Fruit fly (Drosophila melanogaster) whole organism, embryonic: ENCODE results near the gene CG46412.

ENCODE experiments used
- Awh ChIP-seq: fragments of 200-800 bp; sonication (Bioruptor generic); IDR thresholded peaks from 2 replicates; pipeline ENCODE4, ENCODE4 v1.3.6; 2022; ENCODE audit warnings: missing biosample characterization, missing genetic modification characterization
- BEAF-32 ChIP-seq: fragments of 200-800 bp; sonication (Bioruptor generic); optimal IDR thresholded peaks from 3 replicates; lab custom pipeline; 2017; ENCODE audit warnings: missing biosample characterization, missing genetic modification characterization, mild to moderate bottlenecking, moderate library complexity, missing genetic modification reagents
- CG10431 ChIP-seq: fragments of 200-800 bp; sonication (Bioruptor generic); optimal IDR thresholded peaks from 3 replicates; lab custom pipeline; 2018; ENCODE audit warnings: missing biosample characterization, mild to moderate bottlenecking, missing genetic modification characterization
- CG10654 ChIP-seq: fragments of 200-800 bp; sonication (Bioruptor generic); optimal IDR thresholded peaks from 2 replicates; lab custom pipeline; 2016; ENCODE audit warnings: missing biosample characterization, missing genetic modification characterization
- CG13123 ChIP-seq: fragments of 200-800 bp; sonication (Bioruptor generic); optimal IDR thresholded peaks from 2 replicates; lab custom pipeline; 2016; ENCODE audit warnings: missing biosample characterization, missing genetic modification characterization
- CG14667 ChIP-seq: fragments of 200-800 bp; sonication (Bioruptor generic); IDR thresholded peaks from 2 replicates; pipeline ENCODE4 v1.3.6; 2022; ENCODE audit warnings: missing biosample characterization, missing genetic modification characterization
- CG14965 ChIP-seq: fragments of 200-800 bp; sonication (Bioruptor generic); optimal IDR thresholded peaks from 2 replicates; lab custom pipeline; 2016; ENCODE audit warnings: missing biosample characterization, missing genetic modification characterization, borderline replicate concordance
- CG15514 ChIP-seq: fragments of 200-800 bp; sonication (Bioruptor generic); optimal IDR thresholded peaks from 3 replicates; lab custom pipeline; 2017; ENCODE audit warnings: missing biosample characterization, missing genetic modification characterization, mild to moderate bottlenecking, moderate library complexity, missing genetic modification reagents
- CG1603 ChIP-seq: fragments of 200-800 bp; sonication (Bioruptor generic); optimal IDR thresholded peaks from 2 replicates; lab custom pipeline; 2019; ENCODE audit warnings: missing biosample characterization, mild to moderate bottlenecking, missing genetic modification characterization, moderate library complexity
- CG17912 ChIP-seq: fragments of 200-800 bp; sonication (Bioruptor generic); optimal IDR thresholded peaks from 2 replicates; lab custom pipeline; 2018; ENCODE audit warnings: missing biosample characterization, mild to moderate bottlenecking, missing genetic modification characterization
- CG2202 ChIP-seq: fragments of 200-800 bp; sonication (Bioruptor generic); optimal IDR thresholded peaks from 2 replicates; lab custom pipeline; 2018; ENCODE audit warnings: missing biosample characterization, mild to moderate bottlenecking, missing genetic modification characterization
- CG30020 ChIP-seq: fragments of 200-800 bp; optimal IDR thresholded peaks from 2 replicates; lab custom pipeline; 2019; ENCODE audit warnings: missing biosample characterization, mild to moderate bottlenecking, missing genetic modification characterization, moderate library complexity
- CG6254 ChIP-seq: fragments of 200-800 bp; sonication (Bioruptor generic); optimal IDR thresholded peaks from 3 replicates; lab custom pipeline; 2017; ENCODE audit warnings: mild to moderate bottlenecking, missing biosample characterization, missing genetic modification reagents, missing genetic modification characterization
- CG6791 ChIP-seq: fragments of 200-800 bp; sonication (Bioruptor generic); IDR thresholded peaks from 3 replicates; pipeline ENCODE4 v1.3.6; 2022; ENCODE audit warnings: missing biosample characterization, missing genetic modification characterization; ENCODE audit not compliant: partially characterized antibody
- CG7271 ChIP-seq: fragments of 200-800 bp; sonication (Bioruptor generic); optimal IDR thresholded peaks from 2 replicates; lab custom pipeline; 2018; ENCODE audit warnings: missing biosample characterization, mild to moderate bottlenecking, missing genetic modification characterization, moderate library complexity
- CG7786 ChIP-seq: fragments of 200-800 bp; sonication (Bioruptor generic); optimal IDR thresholded peaks from 2 replicates; lab custom pipeline; 2016; ENCODE audit warnings: missing biosample characterization, missing genetic modification characterization
- CG8924 ChIP-seq: fragments of 200-800 bp; optimal IDR thresholded peaks from 3 replicates; lab custom pipeline; 2019; ENCODE audit warnings: missing biosample characterization, mild to moderate bottlenecking, missing genetic modification characterization, moderate library complexity
- CG9817 ChIP-seq: fragments of 200-800 bp; sonication (Bioruptor generic); optimal IDR thresholded peaks from 2 replicates; lab custom pipeline; 2018; ENCODE audit warnings: missing biosample characterization, mild to moderate bottlenecking, missing genetic modification characterization, moderate library complexity
- Dref ChIP-seq: fragments of 200-800 bp; sonication (Bioruptor generic); IDR thresholded peaks from 2 replicates; pipeline ENCODE4 v1.3.6; 2022; ENCODE audit warnings: missing biosample characterization, missing genetic modification characterization
- ERR ChIP-seq: fragments of 200-800 bp; sonication (Bioruptor generic); optimal IDR thresholded peaks from 2 replicates; lab custom pipeline; 2016; ENCODE audit warnings: missing biosample characterization, missing genetic modification characterization
- H15 ChIP-seq: fragments of 200-800 bp; sonication (Bioruptor generic); IDR thresholded peaks from 3 replicates; pipeline ENCODE4 v1.3.6; 2022; ENCODE audit warnings: missing biosample characterization, missing genetic modification characterization
- HHEX ChIP-seq: fragments of 200-800 bp; sonication (Bioruptor generic); optimal IDR thresholded peaks from 3 replicates; lab custom pipeline; 2017; ENCODE audit warnings: missing biosample characterization, mild to moderate bottlenecking, missing genetic modification characterization, missing genetic modification reagents
- Meics ChIP-seq: fragments of 200-800 bp; sonication (Bioruptor generic); optimal IDR thresholded peaks from 2 replicates; lab custom pipeline; 2017; ENCODE audit warnings: missing biosample characterization, mild to moderate bottlenecking, missing genetic modification characterization
- NC2β ChIP-seq: fragments of 200-800 bp; sonication (Bioruptor generic); optimal IDR thresholded peaks from 2 replicates; lab custom pipeline; 2016; ENCODE audit warnings: missing biosample characterization, missing genetic modification characterization
- Neu2 ChIP-seq: fragments of 200-800 bp; sonication (Bioruptor generic); optimal IDR thresholded peaks from 3 replicates; lab custom pipeline; 2016; ENCODE audit warnings: missing biosample characterization, missing genetic modification characterization, borderline replicate concordance
- Opbp ChIP-seq: fragments of 200-800 bp; sonication (Bioruptor generic); IDR thresholded peaks from 3 replicates; pipeline ENCODE4 v1.3.6; 2022; ENCODE audit warnings: missing biosample characterization, missing genetic modification characterization; ENCODE audit not compliant: partially characterized antibody
- Stat92E ChIP-seq, 3 experiments: fragments of >200 bp in 2 of 3; fragments of 200-800 bp in 1 of 3; sonication (Bioruptor generic) in 1 of 3; optimal IDR thresholded peaks; 2 replicates each; lab custom pipeline; 2017 to 2019; ENCODE audit warnings: missing biosample characterization in 3 of 3, missing genetic modification characterization in 3 of 3, mild to moderate bottlenecking in 1 of 3, moderate library complexity in 1 of 3
- Usf ChIP-seq: fragments of 200-800 bp; sonication (Bioruptor generic); optimal IDR thresholded peaks from 2 replicates; lab custom pipeline; 2017; ENCODE audit warnings: missing genotype, missing biosample characterization, missing genetic modification characterization
- YL-1 ChIP-seq: fragments of 200-800 bp; sonication (Bioruptor generic); optimal IDR thresholded peaks from 3 replicates; lab custom pipeline; 2017; ENCODE audit warnings: missing biosample characterization, mild to moderate bottlenecking, missing genetic modification characterization
- ab ChIP-seq: fragments of 200-800 bp; sonication (Bioruptor generic); optimal IDR thresholded peaks from 2 replicates; lab custom pipeline; 2016; ENCODE audit warnings: missing biosample characterization, missing genetic modification characterization
- amos ChIP-seq: fragments of 200-800 bp; sonication (Bioruptor generic); IDR thresholded peaks from 2 replicates; pipeline ENCODE4 v1.3.6; 2022; ENCODE audit warnings: missing biosample characterization, missing genetic modification characterization; ENCODE audit not compliant: partially characterized antibody
- cato ChIP-seq: fragments of 200-800 bp; sonication (Bioruptor generic); optimal IDR thresholded peaks from 2 replicates; lab custom pipeline; 2016; ENCODE audit warnings: missing biosample characterization, missing genetic modification characterization, borderline replicate concordance
- caup ChIP-seq: fragments of 200-800 bp; sonication (Bioruptor generic); optimal IDR thresholded peaks from 3 replicates; lab custom pipeline; 2017; ENCODE audit warnings: missing biosample characterization, mild to moderate bottlenecking, missing genetic modification characterization, moderate library complexity; ENCODE audit not compliant: severe bottlenecking
- chm ChIP-seq: fragments of 200-800 bp; sonication (Bioruptor generic); IDR thresholded peaks from 2 replicates; pipeline ENCODE4 v1.3.6; 2022; ENCODE audit warnings: missing biosample characterization, missing genetic modification characterization
- crc ChIP-seq: fragments of 200-800 bp; sonication (Bioruptor generic); optimal IDR thresholded peaks from 2 replicates; lab custom pipeline; 2016; ENCODE audit warnings: missing biosample characterization, missing genetic modification characterization
- dimm ChIP-seq: fragments of 200-800 bp; sonication (Bioruptor generic); IDR thresholded peaks from 2 replicates; pipeline ENCODE4 v1.3.6; 2022; ENCODE audit warnings: missing biosample characterization, missing genetic modification characterization
- dm ChIP-seq: fragments of 200-800 bp; sonication (Bioruptor generic); optimal IDR thresholded peaks from 3 replicates; lab custom pipeline; 2016; ENCODE audit warnings: missing biosample characterization, missing genetic modification characterization
- esg ChIP-seq: fragments of 200-800 bp; sonication (Bioruptor generic); conservative IDR thresholded peaks from 2 replicates; pipeline ENCODE4 v1.3.6; 2022; ENCODE audit warnings: missing biosample characterization, missing genetic modification characterization
- hbn ChIP-seq: fragments of 200-800 bp; sonication (Bioruptor generic); IDR thresholded peaks from 2 replicates; pipeline ENCODE4 v1.3.6; 2022; ENCODE audit warnings: missing biosample characterization, missing genetic modification characterization; ENCODE audit not compliant: partially characterized antibody
- lbe ChIP-seq: fragments of 200-800 bp; sonication (Bioruptor generic); optimal IDR thresholded peaks from 2 replicates; lab custom pipeline; 2016; ENCODE audit warnings: missing biosample characterization, mild to moderate bottlenecking, missing genetic modification characterization
- lola ChIP-seq, 3 experiments: fragments of >200 bp in 2 of 3; fragments of 200-800 bp in 1 of 3; sonication (Bioruptor generic) in 1 of 3; optimal IDR thresholded peaks; 2 replicates each; lab custom pipeline; 2017 to 2019; ENCODE audit warnings: missing biosample characterization in 3 of 3, missing genetic modification characterization in 3 of 3, mild to moderate bottlenecking in 1 of 3, moderate library complexity in 1 of 3
- nom ChIP-seq: fragments of 200-800 bp; sonication (Bioruptor generic); optimal IDR thresholded peaks from 2 replicates; lab custom pipeline; 2017; ENCODE audit warnings: missing biosample characterization, missing genetic modification characterization, mild to moderate bottlenecking, moderate library complexity, missing genetic modification reagents
- pb ChIP-seq: fragments of 200-800 bp; sonication (Bioruptor generic); optimal IDR thresholded peaks from 3 replicates; lab custom pipeline; 2016; ENCODE audit warnings: missing biosample characterization, missing genetic modification characterization
- pnt ChIP-seq: fragments of 200-800 bp; sonication (Bioruptor generic); optimal IDR thresholded peaks from 3 replicates; lab custom pipeline; 2016; ENCODE audit warnings: missing biosample characterization, missing genetic modification characterization
- seq ChIP-seq: fragments of 200-800 bp; sonication (Bioruptor generic); IDR thresholded peaks from 2 replicates; pipeline ENCODE4 v1.3.6; 2022; ENCODE audit warnings: missing biosample characterization, missing genetic modification characterization
- slou ChIP-seq: fragments of 200-800 bp; sonication (Bioruptor generic); optimal IDR thresholded peaks from 3 replicates; lab custom pipeline; 2016; ENCODE audit warnings: missing biosample characterization, missing genetic modification characterization
- trem ChIP-seq: fragments of 200-800 bp; optimal IDR thresholded peaks from 3 replicates; lab custom pipeline; 2019; ENCODE audit warnings: missing biosample characterization, mild to moderate bottlenecking, missing genetic modification characterization, moderate library complexity
- trh ChIP-seq: fragments of 200-800 bp; sonication (Bioruptor generic); optimal IDR thresholded peaks from 2 replicates; lab custom pipeline; 2016; ENCODE audit warnings: missing biosample characterization, missing genetic modification characterization
- zen ChIP-seq: fragments of 200-800 bp; sonication (Bioruptor generic); optimal IDR thresholded peaks from 3 replicates; lab custom pipeline; 2018; ENCODE audit warnings: missing biosample characterization, mild to moderate bottlenecking, missing genetic modification characterization, moderate library complexity

The CG46412 gene

dm6 chr3L:11554338-11554737 is 9.5 kb downstream of the CG46412 start (continued):
- TF ChIP-seq dm (GFP tag; lab: Kevin White, UChicago) (peak; percentile 70), CG14965 (GFP tag; lab: Kevin White, UChicago) (peak; percentile 46), ab (GFP tag; lab: Kevin White, UChicago) (peak; percentile 18), Dref (no peak), seq (peak; percentile 51; the same call in 1 of the 2 replicates), HHEX (GFP tag; lab: Kevin White, UChicago) (peak; percentile 63), YL-1 (GFP tag; lab: Kevin White, UChicago) (peak; percentile 6), esg (GFP tag; lab: Robert Waterston, UW) (peak; percentile 51), Neu2 (no peak), hbn (no peak), CG7271 (tag; lab: Kevin White, UChicago) (peak; percentile 73), CG6791 (GFP tag; lab: Robert Waterston, UW) (no peak), nom (GFP tag; lab: Kevin White, UChicago) (peak; percentile 26), Opbp (no peak), lbe (GFP tag; lab: Kevin White, UChicago) (peak; percentile 15), slou (GFP tag; lab: Kevin White, UChicago) (peak; percentile 27), cato (GFP tag; lab: Kevin White, UChicago) (peak; percentile 63), CG1603 (tag; lab: Kevin White, UChicago) (peak; percentile 92), CG30020 (tag; lab: Kevin White, UChicago) (peak; percentile 70), BEAF-32 (GFP tag; lab: Kevin White, UChicago) (no peak), CG15514 (peak; percentile 33), CG8924 (tag; lab: Kevin White, UChicago) (peak; percentile 93), CG10654 (peak; percentile 74), Meics (GFP tag; lab: Kevin White, UChicago) (peak; percentile 51), dimm (GFP tag; lab: Robert Waterston, UW) (no peak), crc (GFP tag; lab: Kevin White, UChicago) (peak; percentile 37), Stat92E (GFP tag; optimal IDR thresholded peaks at IDR 0.05; lab: Kevin White, UChicago) (peak in 1 of 3 experiments; percentile 94), chm (GFP tag; lab: Robert Waterston, UW) (peak; percentile 82; the same call in 1 of the 2 replicates), trem (tag; lab: Kevin White, UChicago) (peak; percentile 93), CG9817 (tag; lab: Kevin White, UChicago) (no peak), CG10431 (GFP tag; lab: Kevin White, UChicago) (peak; percentile 41), CG7786 (peak; percentile 52), trh (GFP tag; lab: Kevin White, UChicago) (peak; percentile 15), caup (GFP tag; lab: Kevin White, UChicago) (peak; percentile 63), Awh (GFP tag; lab: Robert Waterston, UW) (peak; percentile 61), lola (GFP tag; optimal IDR thresholded peaks at IDR 0.05; lab: Kevin White, UChicago) (peak in 1 of 3 experiments; percentile 96), CG17912 (GFP tag; lab: Kevin White, UChicago) (no peak), pb (GFP tag; lab: Kevin White, UChicago) (no peak), Usf (GFP tag; lab: Kevin White, UChicago) (peak; percentile 70), CG6254 (GFP tag; lab: Kevin White, UChicago) (peak; percentile 93), NC2β (peak; percentile 88), amos (GFP tag; lab: Robert Waterston, UW) (no peak), CG2202 (tag; lab: Kevin White, UChicago) (peak; percentile 93), H15 (GFP tag; lab: Robert Waterston, UW) (peak; percentile 79), zen (tag; lab: Kevin White, UChicago) (peak; percentile 95), CG13123 (GFP tag; lab: Kevin White, UChicago) (peak; percentile 48), CG14667 (GFP tag; lab: Robert Waterston, UW) (peak; percentile 60), ERR (GFP tag; lab: Kevin White, UChicago) (no peak), pnt (GFP tag; lab: Kevin White, UChicago) (peak; percentile 66)
